Fruit fly (Drosophila melanogaster): ENCODE results near the gene CG13670.

dm6 chr3L:8336372-8336771 is 15.8 kb downstream of the CG13670 start, which contains the start of gene Cpr66Cb:
- TF ChIP-seq EcR (GFP tag; optimal IDR thresholded peaks at IDR 0.05) (no peak), CG32121 (GFP tag; IDR thresholded peaks at IDR 0.05) (no peak), CG13204 (GFP tag; optimal IDR thresholded peaks at IDR 0.05) (no peak), CG8301 (tag; optimal IDR thresholded peaks at IDR 0.05) (no peak), CG12605 (GFP tag; IDR thresholded peaks at IDR 0.05) (no peak), CG34367 (tag; optimal IDR thresholded peaks at IDR 0.05) (no peak), CG10348 (GFP tag; IDR thresholded peaks at IDR 0.05) (no peak), CG14655 (GFP tag; optimal IDR thresholded peaks at IDR 0.05) (no peak), Snoo (tag; optimal IDR thresholded peaks at IDR 0.05) (no peak), CG15710 (tag; optimal IDR thresholded peaks at IDR 0.05) (no peak), CG4496 (GFP tag; IDR thresholded peaks at IDR 0.05) (no peak), rn (GFP tag; IDR thresholded peaks at IDR 0.05) (no peak)

Measured in whole organism, pupa.